Worm (Caenorhabditis elegans) whole organism, L4 larva: ENCODE results near the gene hipr-1.

ENCODE experiments used
- R02D3.7 ChIP-seq: fragments of 150-350 bp; sonication (generic microtip); optimal IDR thresholded peaks from 3 replicates; lab custom pipeline; 2014; ENCODE audit warnings: missing biosample characterization, missing genetic modification characterization
- ama-1 ChIP-seq: fragments of 150-350 bp; optimal IDR thresholded peaks from 2 replicates; lab custom pipeline; 2014; ENCODE audit warnings: inconsistent platforms, mixed read lengths
- egl-27 ChIP-seq: sonication (generic microtip); optimal IDR thresholded peaks from 3 replicates; lab custom pipeline; 2017; ENCODE audit warnings: missing biosample characterization, missing genetic modification reagents, missing genetic modification characterization
- egl-43 ChIP-seq: fragments of 200-800 bp; sonication (Bioruptor generic); IDR thresholded peaks from 2 replicates; pipeline ENCODE4 v1.3.6; 2022; ENCODE audit warnings: missing genetic modification reagents, missing genetic modification characterization, missing compliant biosample characterization
- lim-7 ChIP-seq: fragments of 200-800 bp; sonication (Bioruptor generic); IDR thresholded peaks from 2 replicates; pipeline ENCODE4 v1.3.6; 2022; ENCODE audit warnings: missing genetic modification characterization, missing compliant biosample characterization
- lin-13 ChIP-seq: fragments of 150-350 bp; optimal IDR thresholded peaks from 2 replicates; lab custom pipeline; 2014; ENCODE audit warnings: missing biosample characterization, missing genetic modification reagents, missing genetic modification characterization
- lsy-2 ChIP-seq, 2 experiments: fragments of 150-350 bp in 1 of 2; sonication (generic microtip) in 1 of 2; optimal IDR thresholded peaks; 2 replicates each; lab custom pipeline; 2014 to 2017; ENCODE audit warnings: missing biosample characterization in 2 of 2, missing genetic modification characterization in 2 of 2
- mdl-1 ChIP-seq, 2 experiments: fragments of 150-350 bp in 1 of 2; sonication (generic microtip) in 1 of 2; optimal IDR thresholded peaks; 2 replicates each; lab custom pipeline; 2014 to 2017; ENCODE audit warnings: missing biosample characterization in 2 of 2, missing genetic modification characterization in 2 of 2
- mep-1 ChIP-seq: fragments of 150-350 bp; sonication (generic microtip); optimal IDR thresholded peaks from 3 replicates; lab custom pipeline; 2014; ENCODE audit warnings: missing biosample characterization, missing genetic modification characterization
- mxl-2 ChIP-seq: fragments of 200-800 bp; sonication (Bioruptor generic); conservative IDR thresholded peaks from 2 replicates; pipeline ENCODE4 v1.3.6; 2022; ENCODE audit warnings: missing genetic modification reagents, missing genetic modification characterization, missing compliant biosample characterization
- mxl-3 ChIP-seq: fragments of 200-800 bp; sonication (Bioruptor generic); optimal IDR thresholded peaks from 2 replicates; lab custom pipeline; 2018; ENCODE audit warnings: mild to moderate bottlenecking, missing genetic modification characterization, missing compliant biosample characterization
- nhr-11 ChIP-seq: fragments of 150-350 bp; optimal IDR thresholded peaks from 2 replicates; lab custom pipeline; 2014; ENCODE audit warnings: missing biosample characterization, missing genetic modification characterization
- nhr-237 ChIP-seq: sonication (generic microtip); optimal IDR thresholded peaks from 2 replicates; lab custom pipeline; 2017; ENCODE audit warnings: missing biosample characterization, missing genetic modification characterization
- pqm-1 ChIP-seq: sonication (generic microtip); optimal IDR thresholded peaks from 2 replicates; lab custom pipeline; 2017; ENCODE audit warnings: missing biosample characterization, missing genetic modification characterization

- no peak for TF ChIP-seq egl-43 (GFP tag; lab: Robert Waterston, UW)
- TF ChIP-seq egl-27 (tag; lab: Kevin White, UChicago): no peak
- TF ChIP-seq nhr-11: no peak
- no peak for TF ChIP-seq R02D3.7
- no peak for TF ChIP-seq mep-1
- TF ChIP-seq mdl-1 (tag; optimal IDR thresholded peaks at IDR 0.05; lab: Kevin White, UChicago): no peak
- no peak for TF ChIP-seq ama-1 (lab: Kevin White, UChicago)
- TF ChIP-seq pqm-1 (tag; lab: Kevin White, UChicago): no peak
- no peak for TF ChIP-seq mxl-2 (GFP tag; lab: Robert Waterston, UW)
- TF ChIP-seq nhr-237 (tag; lab: Kevin White, UChicago): no peak
- TF ChIP-seq lin-13 (GFP tag; lab: Kevin White, UChicago): no peak
- TF ChIP-seq lim-7 (GFP tag; lab: Robert Waterston, UW): no peak
- TF ChIP-seq mxl-3 (GFP tag; lab: Kevin White, UChicago): no peak
- TF ChIP-seq lsy-2 (tag; optimal IDR thresholded peaks at IDR 0.05; lab: Kevin White, UChicago): no peak
Observed at ce11 chrIII:8761040-8761654, 41.1 kb downstream of the hipr-1 start, which contains the start of gene aak-1.
